Fruit fly (Drosophila melanogaster) whole organism, prepupa: ENCODE data around the gene Polr2A.

Source experiments
- Blimp-1 ChIP-seq: fragments of 200-800 bp; sonication (Bioruptor generic); optimal IDR thresholded peaks from 3 replicates; lab custom pipeline; 2017; ENCODE audit warnings: missing biosample characterization, missing genetic modification characterization, mild to moderate bottlenecking, moderate library complexity, missing genetic modification reagents
- CG10631 ChIP-seq: fragments of 200-800 bp; sonication (Bioruptor generic); optimal IDR thresholded peaks from 2 replicates; lab custom pipeline; 2016; ENCODE audit warnings: missing biosample characterization, missing genetic modification characterization
- CG11294 ChIP-seq: fragments of 200-800 bp; sonication (Bioruptor generic); IDR thresholded peaks from 2 replicates; pipeline ENCODE4 v1.3.6; 2022; ENCODE audit warnings: missing biosample characterization, missing genetic modification characterization
- CG11902 ChIP-seq: fragments of 200-800 bp; sonication (Bioruptor generic); optimal IDR thresholded peaks from 3 replicates; lab custom pipeline; 2016; ENCODE audit warnings: missing biosample characterization, missing genetic modification characterization
- CG15336 ChIP-seq: fragments of 200-800 bp; sonication (Bioruptor generic); IDR thresholded peaks from 2 replicates; pipeline ENCODE4 v1.3.6; 2022; ENCODE audit warnings: missing biosample characterization, missing genetic modification characterization
- CG1621 ChIP-seq: fragments of 200-800 bp; sonication (Bioruptor generic); optimal IDR thresholded peaks from 3 replicates; lab custom pipeline; 2018; ENCODE audit warnings: missing biosample characterization, mild to moderate bottlenecking, missing genetic modification characterization
- CG16779 ChIP-seq: fragments of 200-800 bp; sonication (Bioruptor generic); optimal IDR thresholded peaks from 3 replicates; lab custom pipeline; 2017; ENCODE audit warnings: missing biosample characterization, mild to moderate bottlenecking, missing genetic modification characterization
- CG3919 ChIP-seq: fragments of 200-800 bp; sonication (Bioruptor generic); optimal IDR thresholded peaks from 3 replicates; lab custom pipeline; 2016; ENCODE audit warnings: missing biosample characterization, missing genetic modification characterization
- CG4318 ChIP-seq: fragments of 200-800 bp; sonication (Bioruptor generic); optimal IDR thresholded peaks from 3 replicates; lab custom pipeline; 2017; ENCODE audit warnings: missing biosample characterization, mild to moderate bottlenecking, missing genetic modification characterization
- CG6163 ChIP-seq: fragments of 200-800 bp; sonication (Bioruptor generic); IDR thresholded peaks from 3 replicates; pipeline ENCODE4 v1.3.6; 2022; ENCODE audit warnings: missing biosample characterization, missing genetic modification characterization
- CG6808 ChIP-seq: fragments of 200-800 bp; sonication (Bioruptor generic); optimal IDR thresholded peaks from 3 replicates; lab custom pipeline; 2017; ENCODE audit warnings: missing biosample characterization, missing genetic modification characterization, mild to moderate bottlenecking, moderate library complexity, missing genetic modification reagents
- CG6854 ChIP-seq: fragments of 200-800 bp; sonication (Bioruptor generic); optimal IDR thresholded peaks from 2 replicates; lab custom pipeline; 2017; ENCODE audit warnings: missing biosample characterization, mild to moderate bottlenecking, missing genetic modification characterization
- Eip78C ChIP-seq: fragments of 200-800 bp; sonication (Bioruptor generic); peaks from one replicate; lab custom pipeline; 2016; ENCODE audit warnings: missing biosample characterization, missing genetic modification characterization
- Eip93F ChIP-seq: fragments of 200-800 bp; sonication (Bioruptor generic); optimal IDR thresholded peaks from 2 replicates; lab custom pipeline; 2016; ENCODE audit warnings: missing biosample characterization, mild to moderate bottlenecking, missing genetic modification characterization
- Ets21C ChIP-seq: fragments of 200-800 bp; sonication (Bioruptor generic); optimal IDR thresholded peaks from 3 replicates; lab custom pipeline; 2016; ENCODE audit warnings: missing biosample characterization, missing genetic modification characterization
- Hr38 ChIP-seq: sonication (Bioruptor generic); optimal IDR thresholded peaks from 2 replicates; lab custom pipeline; 2016; ENCODE audit warnings: missing biosample characterization, missing genetic modification characterization
- Hr39 ChIP-seq: fragments of 200-800 bp; sonication (Bioruptor generic); optimal IDR thresholded peaks from 2 replicates; lab custom pipeline; 2016; ENCODE audit warnings: missing biosample characterization, missing genetic modification characterization
- Hr4 ChIP-seq: fragments of 200-800 bp; sonication (Bioruptor generic); optimal IDR thresholded peaks from 3 replicates; lab custom pipeline; 2016; ENCODE audit warnings: missing biosample characterization, missing genetic modification characterization
- Lpt ChIP-seq: fragments of 200-800 bp; sonication (Bioruptor generic); optimal IDR thresholded peaks from 3 replicates; lab custom pipeline; 2016; ENCODE audit warnings: missing biosample characterization, missing genetic modification characterization
- OdsH ChIP-seq: fragments of 200-800 bp; sonication (Bioruptor generic); optimal IDR thresholded peaks from 3 replicates; lab custom pipeline; 2016; ENCODE audit warnings: missing biosample characterization, missing genetic modification characterization
- acj6 ChIP-seq: fragments of 200-800 bp; sonication (Bioruptor generic); optimal IDR thresholded peaks from 3 replicates; lab custom pipeline; 2016; ENCODE audit warnings: missing biosample characterization, missing genetic modification characterization
- dac ChIP-seq: fragments of 200-800 bp; sonication (Bioruptor generic); optimal IDR thresholded peaks from 2 replicates; lab custom pipeline; 2017; ENCODE audit warnings: missing biosample characterization, mild to moderate bottlenecking, missing genetic modification characterization
- eg ChIP-seq: fragments of 200-800 bp; sonication (Bioruptor generic); IDR thresholded peaks from 3 replicates; pipeline ENCODE4 v1.3.6; 2022; ENCODE audit warnings: missing biosample characterization, missing genetic modification characterization
- esn ChIP-seq: fragments of 200-800 bp; sonication (Bioruptor generic); optimal IDR thresholded peaks from 2 replicates; lab custom pipeline; 2016; ENCODE audit warnings: missing biosample characterization, mild to moderate bottlenecking, missing genetic modification characterization, moderate library complexity
- fd59A ChIP-seq: fragments of 200-800 bp; sonication (Bioruptor generic); optimal IDR thresholded peaks from 2 replicates; lab custom pipeline; 2017; ENCODE audit warnings: missing biosample characterization, mild to moderate bottlenecking, missing genetic modification characterization, missing genetic modification reagents
- fkh ChIP-seq: fragments of 200-800 bp; sonication (Bioruptor generic); optimal IDR thresholded peaks from 3 replicates; lab custom pipeline; 2017; ENCODE audit warnings: missing biosample characterization, mild to moderate bottlenecking, missing genetic modification characterization, moderate library complexity
- net ChIP-seq: fragments of 200-800 bp; sonication (Bioruptor generic); optimal IDR thresholded peaks from 3 replicates; lab custom pipeline; 2016; ENCODE audit warnings: missing biosample characterization, missing genetic modification characterization
- salr ChIP-seq, 2 experiments: fragments of 200-800 bp; sonication (Bioruptor generic); optimal IDR thresholded peaks; 3 replicates each; lab custom pipeline; 2016 to 2018; ENCODE audit warnings: missing biosample characterization in 2 of 2, missing genetic modification characterization in 2 of 2, mild to moderate bottlenecking in 1 of 2
- ss ChIP-seq, 2 experiments: fragments of 200-800 bp; sonication (Bioruptor generic); optimal IDR thresholded peaks; 2 replicates in 1 of 2; 3 replicates in 1 of 2; lab custom pipeline; 2017 to 2018; ENCODE audit warnings: mild to moderate bottlenecking in 2 of 2, missing biosample characterization in 2 of 2, missing genetic modification characterization in 2 of 2, moderate library complexity in 1 of 2
- svp ChIP-seq: fragments of 200-800 bp; sonication (Bioruptor generic); peaks from one replicate; lab custom pipeline; 2016; ENCODE audit warnings: missing biosample characterization, missing genetic modification characterization
- topi ChIP-seq: fragments of 200-800 bp; sonication (Bioruptor generic); optimal IDR thresholded peaks from 3 replicates; lab custom pipeline; 2016; ENCODE audit warnings: missing biosample characterization, missing genetic modification characterization
- vri ChIP-seq: fragments of 200-800 bp; sonication (Bioruptor generic); optimal IDR thresholded peaks from 3 replicates; lab custom pipeline; 2016; ENCODE audit warnings: missing biosample characterization, mild to moderate bottlenecking, missing genetic modification characterization

Polr2A gene

DNA sequence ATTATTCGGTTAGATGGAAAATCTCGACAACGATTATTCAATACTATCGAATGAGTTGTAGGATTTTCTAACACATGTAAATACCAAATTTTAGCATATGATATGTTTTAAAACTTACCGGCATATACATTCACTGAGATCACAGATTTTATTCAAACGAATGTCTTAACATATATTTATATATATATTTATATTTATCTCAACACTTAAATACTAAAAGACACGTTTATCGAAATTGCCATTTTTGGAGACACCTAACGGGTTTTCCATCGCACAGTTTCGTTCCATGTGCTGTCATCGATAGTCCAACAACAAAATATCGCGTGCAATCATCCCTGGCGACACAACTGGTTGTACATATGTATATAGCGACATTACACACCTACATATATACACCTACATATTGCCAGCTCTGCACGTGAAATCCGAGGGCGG is 41.5 kb upstream of the Polr2A start, which contains the start of the genes CG2247 and CG1703:
Gene CG2247 (minus strand): TSS at position 8 of the 435 bp plus-strand sequence.
Gene CG1703 (plus strand): TSS at position 283 of the 435 bp plus-strand sequence.
- TF ChIP-seq Hr39 (no peak), acj6 (GFP tag; lab: Kevin White, UChicago) (no peak), fd59A (GFP tag; lab: Kevin White, UChicago) (no peak), CG6854 (GFP tag; lab: Kevin White, UChicago) (no peak), CG4318 (no peak), CG6808 (no peak), CG11294 (GFP tag; lab: Robert Waterston, UW) (no peak), CG3919 (no peak), Ets21C (GFP tag; lab: Kevin White, UChicago) (no peak), net (GFP tag; lab: Kevin White, UChicago) (no peak), CG10631 (GFP tag; lab: Kevin White, UChicago) (no peak), CG6163 (GFP tag; lab: Robert Waterston, UW) (no peak), Eip93F (GFP tag; lab: Kevin White, UChicago) (no peak), Blimp-1 (GFP tag; lab: Kevin White, UChicago) (no peak), OdsH (no peak)

DNA sequence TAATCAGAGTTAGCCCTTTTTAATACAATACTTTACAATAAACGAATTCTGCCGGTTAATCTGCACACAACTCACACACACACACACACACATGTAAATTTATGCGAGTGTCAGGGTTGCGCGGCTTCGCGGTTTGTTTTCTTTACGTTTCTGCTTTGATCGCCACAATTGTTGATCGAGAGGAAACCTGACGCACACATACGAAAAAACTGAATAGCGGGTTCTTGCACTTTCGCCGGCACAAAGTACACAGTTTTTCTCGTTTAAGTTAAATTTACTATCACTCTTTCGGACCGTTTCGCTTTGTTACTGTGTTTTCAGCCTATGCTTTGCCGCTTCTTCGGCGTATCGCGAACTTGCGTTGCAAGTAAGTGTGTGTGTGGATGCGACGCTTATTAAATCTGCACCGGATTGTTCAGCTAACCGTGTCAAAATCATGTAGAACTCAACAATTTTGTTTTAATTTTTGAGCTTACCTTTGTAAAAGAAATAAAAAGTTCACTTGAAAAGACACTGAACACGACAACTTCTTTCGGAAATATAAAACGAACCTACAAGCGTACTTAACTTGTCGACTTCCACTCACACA is 41.0 kb upstream of the Polr2A start:
- TF ChIP-seq ss (GFP tag; optimal IDR thresholded peaks at IDR 0.05; lab: Kevin White, UChicago) (peak in 1 of 2 experiments; percentile 44), topi (GFP tag; lab: Kevin White, UChicago) (no peak), Lpt (GFP tag; lab: Kevin White, UChicago) (no peak), CG6854 (GFP tag; lab: Kevin White, UChicago) (peak; percentile 19), Hr4 (no peak), CG3919 (no peak), esn (GFP tag; lab: Kevin White, UChicago) (no peak), CG15336 (GFP tag; lab: Robert Waterston, UW) (0 out of 2 replicates have a peak, but pooled peaks have one; percentile 10), CG6808 (no peak), fkh (GFP tag; lab: Kevin White, UChicago) (peak; percentile 24), CG6163 (GFP tag; lab: Robert Waterston, UW) (peak; percentile 28; the same call in 1 of the 3 replicates), Eip78C (GFP tag; lab: Kevin White, UChicago) (peak; percentile 27), fd59A (GFP tag; lab: Kevin White, UChicago) (no peak), dac (GFP tag; lab: Kevin White, UChicago) (no peak)

DNA sequence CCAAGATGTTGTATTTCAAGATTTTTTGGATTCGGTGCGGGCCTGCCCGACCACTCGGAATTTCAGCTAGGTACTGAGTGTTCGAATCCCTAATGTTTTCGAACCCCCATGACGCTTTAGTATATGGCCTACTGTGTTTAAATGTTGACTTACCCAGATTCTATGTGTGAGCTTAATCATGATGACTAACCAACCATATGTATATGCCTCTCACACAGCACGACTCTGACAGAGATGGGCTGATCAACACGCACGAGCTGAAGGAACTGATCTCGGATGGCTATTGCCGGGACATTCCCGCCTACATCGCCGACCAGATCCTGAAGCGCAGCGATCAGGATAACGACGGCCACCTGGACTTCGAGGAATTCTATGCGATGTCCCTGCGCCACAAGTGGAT is 34.0 kb upstream of the Polr2A start, which contains the start of gene CG2533:
Gene CG2533 (minus strand): TSS at position 101 of the 400 bp plus-strand sequence.
- TF ChIP-seq svp (GFP tag; lab: Kevin White, UChicago), result no peak
- no peak for TF ChIP-seq CG15336 (GFP tag; lab: Robert Waterston, UW)
- TF ChIP-seq Blimp-1 (GFP tag; lab: Kevin White, UChicago), result no peak
- no peak for TF ChIP-seq Hr38
- no peak for TF ChIP-seq fd59A (GFP tag; lab: Kevin White, UChicago)
- TF ChIP-seq Hr39, result no peak
- no peak for TF ChIP-seq esn (GFP tag; lab: Kevin White, UChicago)
- no peak for TF ChIP-seq CG6808
- TF ChIP-seq fkh (GFP tag; lab: Kevin White, UChicago), result no peak
- TF ChIP-seq salr (GFP tag; optimal IDR thresholded peaks at IDR 0.05; lab: Kevin White, UChicago), result no peak
- no peak for TF ChIP-seq CG1621 (tag; lab: Kevin White, UChicago)
- no peak for TF ChIP-seq CG11902
- TF ChIP-seq CG16779 (tag; lab: Kevin White, UChicago), result no peak
- no peak for TF ChIP-seq dac (GFP tag; lab: Kevin White, UChicago)
- no peak for TF ChIP-seq eg (GFP tag; lab: Robert Waterston, UW)

- TF ChIP-seq vri (GFP tag; lab: Kevin White, UChicago) (peak; percentile 58), Hr38 (no peak), CG16779 (tag; lab: Kevin White, UChicago) (no peak), fkh (GFP tag; lab: Kevin White, UChicago) (peak; percentile 35)
Measured at dm6 chrX:11601408-11601807, 31.3 kb upstream of the Polr2A start.
